Fruit fly (Drosophila melanogaster) whole organism, embryonic: ENCODE results near the gene PGAP1.
A peak's percentile ranks its signal among the peaks of the same experiment; 100 is the strongest.

Source experiments
- B-H2 ChIP-seq: fragments of 200-800 bp; sonication (Bioruptor generic); optimal IDR thresholded peaks from 2 replicates; lab custom pipeline; 2018; ENCODE audit warnings: missing biosample characterization, mild to moderate bottlenecking, missing genetic modification characterization
- CG10979 ChIP-seq: fragments of 200-800 bp; sonication (Bioruptor generic); optimal IDR thresholded peaks from 2 replicates; lab custom pipeline; 2018; ENCODE audit warnings: missing biosample characterization, mild to moderate bottlenecking, missing genetic modification characterization, moderate library complexity
- CG11695 ChIP-seq: fragments of 200-800 bp; sonication (Bioruptor generic); IDR thresholded peaks from 3 replicates; pipeline ENCODE4 v1.3.6; 2022; ENCODE audit warnings: missing biosample characterization, missing genetic modification characterization
- CG11696 ChIP-seq: fragments of 200-800 bp; sonication (Bioruptor generic); IDR thresholded peaks from 2 replicates; pipeline ENCODE4 v1.3.6; 2022; ENCODE audit warnings: missing biosample characterization, missing genetic modification characterization
- CG12299 ChIP-seq: fragments of 200-800 bp; sonication (Bioruptor generic); optimal IDR thresholded peaks from 2 replicates; lab custom pipeline; 2018; ENCODE audit warnings: missing biosample characterization, mild to moderate bottlenecking, missing genetic modification characterization
- CG13123 ChIP-seq: fragments of 200-800 bp; sonication (Bioruptor generic); optimal IDR thresholded peaks from 2 replicates; lab custom pipeline; 2016; ENCODE audit warnings: missing biosample characterization, missing genetic modification characterization
- CG15269 ChIP-seq: fragments of 200-800 bp; sonication (Bioruptor generic); optimal IDR thresholded peaks from 2 replicates; lab custom pipeline; 2018; ENCODE audit warnings: missing biosample characterization, mild to moderate bottlenecking, missing genetic modification characterization, moderate library complexity
- CG16813 ChIP-seq: fragments of 200-800 bp; sonication (Bioruptor generic); IDR thresholded peaks from 3 replicates; pipeline ENCODE4 v1.3.6; 2022; ENCODE audit warnings: missing biosample characterization, missing genetic modification characterization; ENCODE audit not compliant: partially characterized antibody
- CG17186 ChIP-seq: fragments of 200-800 bp; sonication (Bioruptor generic); optimal IDR thresholded peaks from 3 replicates; lab custom pipeline; 2017; ENCODE audit warnings: missing biosample characterization, missing genetic modification reagents, missing genetic modification characterization
- CG17361 ChIP-seq: fragments of 200-800 bp; sonication (Bioruptor generic); IDR thresholded peaks from 3 replicates; pipeline ENCODE4 v1.3.6; 2022; ENCODE audit warnings: missing biosample characterization, missing genetic modification characterization
- CG2120 ChIP-seq: fragments of 200-800 bp; sonication (Bioruptor generic); optimal IDR thresholded peaks from 3 replicates; lab custom pipeline; 2016; ENCODE audit warnings: missing biosample characterization, missing genetic modification characterization
- CG2875 ChIP-seq: fragments of 200-800 bp; sonication (Bioruptor generic); optimal IDR thresholded peaks from 2 replicates; lab custom pipeline; 2017; ENCODE audit warnings: missing biosample characterization, mild to moderate bottlenecking, missing genetic modification characterization, missing genetic modification reagents
- CG34224 ChIP-seq: fragments of 200-800 bp; sonication (Bioruptor generic); IDR thresholded peaks from 3 replicates; pipeline ENCODE4 v1.3.6; 2022; ENCODE audit warnings: missing biosample characterization, missing genetic modification characterization; ENCODE audit not compliant: partially characterized antibody
- CG3726 ChIP-seq: fragments of 200-800 bp; sonication (Bioruptor generic); IDR thresholded peaks from 3 replicates; pipeline ENCODE4, ENCODE4 v1.3.6; 2022; ENCODE audit warnings: missing biosample characterization, missing genetic modification characterization
- CG4404 ChIP-seq: fragments of 200-800 bp; sonication (Bioruptor generic); IDR thresholded peaks from 2 replicates; pipeline ENCODE4 v1.3.6; 2022; ENCODE audit warnings: missing biosample characterization, missing genetic modification characterization
- CG5180 ChIP-seq: fragments of 200-800 bp; sonication (Bioruptor generic); optimal IDR thresholded peaks from 3 replicates; lab custom pipeline; 2017; ENCODE audit warnings: missing biosample characterization, missing genetic modification characterization, mild to moderate bottlenecking, moderate library complexity, missing genetic modification reagents
- CG6683 ChIP-seq: fragments of 200-800 bp; sonication (Bioruptor generic); optimal IDR thresholded peaks from 2 replicates; lab custom pipeline; 2017; ENCODE audit warnings: missing biosample characterization, mild to moderate bottlenecking, missing genetic modification characterization, missing genetic modification reagents
- CG6765 ChIP-seq: fragments of 200-800 bp; sonication (Bioruptor generic); optimal IDR thresholded peaks from 3 replicates; lab custom pipeline; 2017; ENCODE audit warnings: missing biosample characterization, mild to moderate bottlenecking, missing genetic modification characterization
- CG6791 ChIP-seq: fragments of 200-800 bp; sonication (Bioruptor generic); IDR thresholded peaks from 3 replicates; pipeline ENCODE4 v1.3.6; 2022; ENCODE audit warnings: missing biosample characterization, missing genetic modification characterization; ENCODE audit not compliant: partially characterized antibody
- CG7372 ChIP-seq: fragments of 200-800 bp; sonication (Bioruptor generic); IDR thresholded peaks from 2 replicates; pipeline ENCODE4 v1.3.6; 2022; ENCODE audit warnings: missing biosample characterization, missing genetic modification characterization
- CG7745 ChIP-seq: fragments of 200-800 bp; sonication (Bioruptor generic); optimal IDR thresholded peaks from 2 replicates; lab custom pipeline; 2018; ENCODE audit warnings: missing biosample characterization, mild to moderate bottlenecking, missing genetic modification characterization, moderate library complexity
- CG9437 ChIP-seq: fragments of 200-800 bp; sonication (Bioruptor generic); optimal IDR thresholded peaks from 2 replicates; lab custom pipeline; 2018; ENCODE audit warnings: missing biosample characterization, mild to moderate bottlenecking, missing genetic modification characterization
- CG9932 ChIP-seq: fragments of 200-800 bp; sonication (Bioruptor generic); IDR thresholded peaks from 2 replicates; pipeline ENCODE4 v1.3.6; 2022; ENCODE audit warnings: missing biosample characterization, missing genetic modification characterization
- Deaf1 ChIP-seq: fragments of 200-800 bp; optimal IDR thresholded peaks from 3 replicates; lab custom pipeline; 2019; ENCODE audit warnings: missing biosample characterization, mild to moderate bottlenecking, missing genetic modification characterization, moderate library complexity
- Dek ChIP-seq: fragments of 200-800 bp; sonication (Bioruptor generic); optimal IDR thresholded peaks from 3 replicates; lab custom pipeline; 2019; ENCODE audit warnings: missing biosample characterization, mild to moderate bottlenecking, missing genetic modification characterization, moderate library complexity
- Dip3 ChIP-seq: fragments of 200-800 bp; sonication (Bioruptor generic); optimal IDR thresholded peaks from 3 replicates; lab custom pipeline; 2016; ENCODE audit warnings: missing biosample characterization, missing genetic modification characterization
- Doc2 ChIP-seq: fragments of 200-800 bp; sonication (Bioruptor generic); IDR thresholded peaks from 2 replicates; pipeline ENCODE4 v1.3.6; 2022; ENCODE audit warnings: missing biosample characterization, missing genetic modification characterization
- Gug ChIP-seq: fragments of 200-800 bp; sonication (Bioruptor generic); IDR thresholded peaks from 4 replicates; pipeline ENCODE4 v1.3.6; 2022; ENCODE audit warnings: missing biosample characterization, missing genetic modification characterization
- Hr78 ChIP-seq, 2 experiments: fragments of 200-800 bp in 1 of 2; fragments of >200 bp in 1 of 2; sonication (Bioruptor generic) in 1 of 2; optimal IDR thresholded peaks; 2 replicates each; lab custom pipeline; 2017 to 2019; ENCODE audit warnings: missing biosample characterization in 2 of 2, missing genetic modification characterization in 2 of 2, mild to moderate bottlenecking in 1 of 2, moderate library complexity in 1 of 2
- Mes4 ChIP-seq: fragments of 200-800 bp; sonication (Bioruptor generic); optimal IDR thresholded peaks from 2 replicates; lab custom pipeline; 2016; ENCODE audit warnings: missing biosample characterization, missing genetic modification characterization
- Sin3A ChIP-seq: fragments of >200 bp; optimal IDR thresholded peaks from 2 replicates; lab custom pipeline; 2018
- Xbp1 ChIP-seq: fragments of 200-800 bp; sonication (Bioruptor generic); optimal IDR thresholded peaks from 3 replicates; lab custom pipeline; 2016; ENCODE audit warnings: missing biosample characterization, mild to moderate bottlenecking, missing genetic modification characterization
- ash1 ChIP-seq: fragments of 200-800 bp; sonication (Bioruptor generic); optimal IDR thresholded peaks from 2 replicates; lab custom pipeline; 2018; ENCODE audit warnings: missing biosample characterization, mild to moderate bottlenecking, missing genetic modification characterization
- chinmo ChIP-seq: fragments of 200-800 bp; sonication (Bioruptor generic); IDR thresholded peaks from 4 replicates; pipeline ENCODE4 v1.3.6; 2022; ENCODE audit warnings: missing biosample characterization, missing genetic modification characterization; ENCODE audit not compliant: partially characterized antibody
- dmrt11E ChIP-seq: fragments of 200-800 bp; sonication (Bioruptor generic); optimal IDR thresholded peaks from 3 replicates; lab custom pipeline; 2018; ENCODE audit warnings: missing biosample characterization, mild to moderate bottlenecking, missing genetic modification characterization, moderate library complexity
- fu2 ChIP-seq: fragments of 200-800 bp; sonication (Bioruptor generic); optimal IDR thresholded peaks from 2 replicates; lab custom pipeline; 2016; ENCODE audit warnings: missing biosample characterization, missing genetic modification characterization
- gcm ChIP-seq: fragments of 200-800 bp; sonication (Bioruptor generic); optimal IDR thresholded peaks from 2 replicates; lab custom pipeline; 2019; ENCODE audit warnings: missing biosample characterization, mild to moderate bottlenecking, missing genetic modification characterization, moderate library complexity
- gro ChIP-seq: fragments of 200-800 bp; sonication (Bioruptor generic); optimal IDR thresholded peaks from 2 replicates; lab custom pipeline; 2016; ENCODE audit warnings: missing biosample characterization, missing genetic modification characterization
- mam ChIP-seq: fragments of 200-800 bp; sonication (Bioruptor generic); optimal IDR thresholded peaks from 3 replicates; lab custom pipeline; 2016; ENCODE audit warnings: missing biosample characterization, missing genetic modification characterization
- mirr ChIP-seq: fragments of 200-800 bp; sonication (Bioruptor generic); optimal IDR thresholded peaks from 3 replicates; lab custom pipeline; 2018; ENCODE audit warnings: missing biosample characterization, mild to moderate bottlenecking, missing genetic modification characterization
- nerfin-2 ChIP-seq: fragments of 200-800 bp; sonication (Bioruptor generic); IDR thresholded peaks from 2 replicates; pipeline ENCODE4 v1.3.6; 2022; ENCODE audit warnings: missing biosample characterization, missing genetic modification characterization; ENCODE audit not compliant: partially characterized antibody
- nom ChIP-seq: fragments of 200-800 bp; sonication (Bioruptor generic); optimal IDR thresholded peaks from 2 replicates; lab custom pipeline; 2017; ENCODE audit warnings: missing biosample characterization, missing genetic modification characterization, mild to moderate bottlenecking, moderate library complexity, missing genetic modification reagents
- onecut ChIP-seq: fragments of 200-800 bp; sonication (Bioruptor generic); IDR thresholded peaks from 2 replicates; pipeline ENCODE4 v1.3.6; 2022; ENCODE audit warnings: missing biosample characterization, missing genetic modification characterization
- pan ChIP-seq, 4 experiments: fragments of >200 bp in 3 of 4; fragments of 200-800 bp in 1 of 4; sonication (Bioruptor generic) in 1 of 4; optimal IDR thresholded peaks in 3 of 4; IDR thresholded peaks in 1 of 4; 2 replicates each; pipeline versions ENCODE4 v1.3.6 to Lab custom; 2017 to 2022; ENCODE audit warnings: missing biosample characterization in 2 of 4, missing genetic modification characterization in 2 of 4, mixed read lengths in 1 of 4
- slbo ChIP-seq: fragments of 200-800 bp; sonication (Bioruptor generic); IDR thresholded peaks from 2 replicates; pipeline ENCODE4 v1.3.6; 2022; ENCODE audit warnings: missing biosample characterization, missing genetic modification characterization
- sna ChIP-seq: fragments of 200-800 bp; sonication (Bioruptor generic); IDR thresholded peaks from 2 replicates; pipeline ENCODE4 v1.3.6; 2022; ENCODE audit warnings: missing biosample characterization, missing genetic modification characterization; ENCODE audit not compliant: partially characterized antibody
- trem ChIP-seq: fragments of 200-800 bp; optimal IDR thresholded peaks from 3 replicates; lab custom pipeline; 2019; ENCODE audit warnings: missing biosample characterization, mild to moderate bottlenecking, missing genetic modification characterization, moderate library complexity
- ttk ChIP-seq: fragments of 200-800 bp; sonication (Bioruptor generic); IDR thresholded peaks from 2 replicates; pipeline ENCODE4 v2.1.2; 2022; ENCODE audit warnings: missing biosample characterization, missing genetic modification characterization

The PGAP1 gene

dm6 chrX:5715455-5716227 is 26.4 kb upstream of the PGAP1 start (continued):
- no peak for TF ChIP-seq dmrt11E (tag; lab: Kevin White, UChicago)
- TF ChIP-seq CG7372 = peak; percentile 98
- TF ChIP-seq Xbp1 = no peak
- no peak for TF ChIP-seq CG3726 (GFP tag; lab: Robert Waterston, UW)
- no peak for TF ChIP-seq mam (GFP tag; lab: Kevin White, UChicago)
- no peak for TF ChIP-seq CG17361 (GFP tag; lab: Robert Waterston, UW)
- TF ChIP-seq CG34224 = no peak
- no peak for TF ChIP-seq ash1 (GFP tag; lab: Kevin White, UChicago)
- no peak for TF ChIP-seq CG9437 (GFP tag; lab: Kevin White, UChicago)
- no peak for TF ChIP-seq fu2 (GFP tag; lab: Kevin White, UChicago)
- no peak for TF ChIP-seq nom
- no peak for TF ChIP-seq CG6791
- no peak for TF ChIP-seq nerfin-2 (GFP tag; lab: Robert Waterston, UW)
- TF ChIP-seq B-H2 = no peak
- no peak for TF ChIP-seq CG4404 (GFP tag; lab: Robert Waterston, UW)
- TF ChIP-seq CG7745 = no peak
- peak; percentile 34 for TF ChIP-seq CG2120 (GFP tag; lab: Kevin White, UChicago)
- TF ChIP-seq CG11696 = no peak
- no peak for TF ChIP-seq mirr (GFP tag; lab: Kevin White, UChicago)
- no peak for TF ChIP-seq CG12299 (tag; lab: Kevin White, UChicago)
- no peak for TF ChIP-seq gro
- TF ChIP-seq Gug (GFP tag; lab: Robert Waterston, UW) = no peak
- TF ChIP-seq ttk (GFP tag; lab: Robert Waterston, UW) = no peak
- no peak for TF ChIP-seq CG13123 (GFP tag; lab: Kevin White, UChicago)
- TF ChIP-seq Sin3A (lab: Kevin White, UChicago) = no peak
- TF ChIP-seq chinmo (GFP tag; lab: Robert Waterston, UW) = 0 out of 4 replicates have a peak, but pooled peaks have one; percentile 56
- TF ChIP-seq trem (tag; lab: Kevin White, UChicago) = no peak
- TF ChIP-seq CG6683 (GFP tag; lab: Kevin White, UChicago) = no peak
- no peak for TF ChIP-seq CG17186 (GFP tag; lab: Kevin White, UChicago)
- TF ChIP-seq Mes4 = no peak
- TF ChIP-seq gcm (GFP tag; lab: Kevin White, UChicago) = no peak
- TF ChIP-seq pan (optimal IDR thresholded peaks at IDR 0.05; lab: Kevin White, UChicago) = no peak
- TF ChIP-seq pan (GFP tag; optimal IDR thresholded peaks at IDR 0.05 in 1 of 2, IDR thresholded peaks at IDR 0.05 in 1 of 2) = no peak
- no peak for TF ChIP-seq onecut
- TF ChIP-seq CG9932 = peak; percentile 14; the same call in 1 of the 2 replicates
- TF ChIP-seq slbo (GFP tag; lab: Robert Waterston, UW) = peak; percentile 26; the same call in 1 of the 2 replicates
- no peak for TF ChIP-seq Dip3 (GFP tag; lab: Kevin White, UChicago)
- TF ChIP-seq Deaf1 (tag; lab: Kevin White, UChicago) = peak; percentile 3
- no peak for TF ChIP-seq CG2875 (GFP tag; lab: Kevin White, UChicago)
- peak; percentile 19 for TF ChIP-seq CG15269
- TF ChIP-seq CG5180 (GFP tag; lab: Kevin White, UChicago) = peak; percentile 1
- TF ChIP-seq Doc2 (GFP tag; lab: Robert Waterston, UW) = no peak
- TF ChIP-seq CG11695 = 0 out of 3 replicates have a peak, but pooled peaks have one; percentile 9
- TF ChIP-seq CG6765 (GFP tag; lab: Kevin White, UChicago) = no peak
- TF ChIP-seq sna (GFP tag; lab: Robert Waterston, UW) = no peak
- no peak for TF ChIP-seq CG16813
- no peak for TF ChIP-seq Hr78 (GFP tag; optimal IDR thresholded peaks at IDR 0.05; lab: Kevin White, UChicago)
- TF ChIP-seq CG10979 = peak; percentile 50
- no peak for TF ChIP-seq Dek (tag; lab: Kevin White, UChicago)
